Fruit fly (Drosophila melanogaster) whole organism, embryonic: ENCODE results near the gene CG43999.
A peak's percentile ranks its signal among the peaks of the same experiment; 100 is the strongest.

Experiments
- Asciz ChIP-seq: fragments of 200-800 bp; sonication (Bioruptor generic); optimal IDR thresholded peaks from 2 replicates; lab custom pipeline; 2017; ENCODE audit warnings: missing biosample characterization, mild to moderate bottlenecking, missing genetic modification characterization, missing genetic modification reagents
- CG10209 ChIP-seq: fragments of 200-800 bp; sonication (Bioruptor generic); optimal IDR thresholded peaks from 3 replicates; lab custom pipeline; 2017; ENCODE audit warnings: missing biosample characterization, mild to moderate bottlenecking, missing genetic modification characterization, missing genetic modification reagents
- CG1024 ChIP-seq: fragments of 200-800 bp; sonication (Bioruptor generic); IDR thresholded peaks from 2 replicates; pipeline ENCODE4 v1.3.6; 2022; ENCODE audit warnings: missing biosample characterization, missing genetic modification characterization
- CG10274 ChIP-seq: fragments of 200-800 bp; sonication (Bioruptor generic); optimal IDR thresholded peaks from 3 replicates; lab custom pipeline; 2017; ENCODE audit warnings: missing biosample characterization, mild to moderate bottlenecking, missing genetic modification characterization
- CG10366 ChIP-seq: fragments of 200-800 bp; sonication (Bioruptor generic); IDR thresholded peaks from 2 replicates; pipeline ENCODE4 v1.3.6; 2022; ENCODE audit warnings: missing biosample characterization, missing genetic modification characterization
- CG1792 ChIP-seq: fragments of 200-800 bp; sonication (Bioruptor generic); optimal IDR thresholded peaks from 2 replicates; lab custom pipeline; 2016; ENCODE audit warnings: missing biosample characterization, missing genetic modification characterization
- CG2712 ChIP-seq: fragments of 200-800 bp; optimal IDR thresholded peaks from 3 replicates; lab custom pipeline; 2019; ENCODE audit warnings: missing biosample characterization, mild to moderate bottlenecking, missing genetic modification characterization, moderate library complexity
- CG30020 ChIP-seq: fragments of 200-800 bp; optimal IDR thresholded peaks from 2 replicates; lab custom pipeline; 2019; ENCODE audit warnings: missing biosample characterization, mild to moderate bottlenecking, missing genetic modification characterization, moderate library complexity
- CG33557 ChIP-seq: fragments of 200-800 bp; sonication (Bioruptor generic); optimal IDR thresholded peaks from 2 replicates; lab custom pipeline; 2019; ENCODE audit warnings: missing biosample characterization, mild to moderate bottlenecking, missing genetic modification characterization, moderate library complexity
- CG3407 ChIP-seq: fragments of 200-800 bp; sonication (Bioruptor generic); optimal IDR thresholded peaks from 2 replicates; lab custom pipeline; 2018; ENCODE audit warnings: missing biosample characterization, mild to moderate bottlenecking, missing genetic modification characterization
- CG34422 ChIP-seq: fragments of 200-800 bp; sonication (Bioruptor generic); IDR thresholded peaks from 3 replicates; pipeline ENCODE4 v1.3.6; 2022; ENCODE audit warnings: missing biosample characterization, missing genetic modification characterization
- CG3847 ChIP-seq: fragments of 200-800 bp; sonication (Bioruptor generic); IDR thresholded peaks from 2 replicates; pipeline ENCODE4 v1.3.6; 2022; ENCODE audit warnings: missing biosample characterization, missing genetic modification characterization
- CG5180 ChIP-seq: fragments of 200-800 bp; sonication (Bioruptor generic); optimal IDR thresholded peaks from 3 replicates; lab custom pipeline; 2017; ENCODE audit warnings: missing biosample characterization, missing genetic modification characterization, mild to moderate bottlenecking, moderate library complexity, missing genetic modification reagents
- CG6791 ChIP-seq: fragments of 200-800 bp; sonication (Bioruptor generic); IDR thresholded peaks from 3 replicates; pipeline ENCODE4 v1.3.6; 2022; ENCODE audit warnings: missing biosample characterization, missing genetic modification characterization; ENCODE audit not compliant: partially characterized antibody
- CG6854 ChIP-seq: fragments of 200-800 bp; sonication (Bioruptor generic); optimal IDR thresholded peaks from 3 replicates; lab custom pipeline; 2017; ENCODE audit warnings: missing biosample characterization, mild to moderate bottlenecking, missing genetic modification characterization
- CG7928 ChIP-seq: fragments of 200-800 bp; sonication (Bioruptor generic); optimal IDR thresholded peaks from 2 replicates; lab custom pipeline; 2017; ENCODE audit warnings: missing biosample characterization, mild to moderate bottlenecking, missing genetic modification characterization
- CG8478 ChIP-seq: fragments of >200 bp; optimal IDR thresholded peaks from 2 replicates; lab custom pipeline; 2018
- CoRest ChIP-seq: fragments of 200-800 bp; sonication (Bioruptor generic); optimal IDR thresholded peaks from 3 replicates; lab custom pipeline; 2018; ENCODE audit warnings: missing biosample characterization, mild to moderate bottlenecking, missing genetic modification characterization, moderate library complexity
- Deaf1 ChIP-seq: fragments of 200-800 bp; optimal IDR thresholded peaks from 3 replicates; lab custom pipeline; 2019; ENCODE audit warnings: missing biosample characterization, mild to moderate bottlenecking, missing genetic modification characterization, moderate library complexity
- Ets65A ChIP-seq: fragments of 200-800 bp; sonication (Bioruptor generic); peaks from one replicate; lab custom pipeline; 2016; ENCODE audit warnings: missing biosample characterization, missing genetic modification characterization
- Fer3 ChIP-seq: fragments of 200-800 bp; sonication (Bioruptor generic); optimal IDR thresholded peaks from 2 replicates; lab custom pipeline; 2018; ENCODE audit warnings: missing biosample characterization, mild to moderate bottlenecking, missing genetic modification characterization, moderate library complexity
- GATAe ChIP-seq: fragments of 200-800 bp; sonication (Bioruptor generic); conservative IDR thresholded peaks from 2 replicates; pipeline ENCODE4 v1.3.6; 2022; ENCODE audit warnings: missing biosample characterization, missing genetic modification characterization
- Hr78 ChIP-seq, 2 experiments: fragments of 200-800 bp in 1 of 2; fragments of >200 bp in 1 of 2; sonication (Bioruptor generic) in 1 of 2; optimal IDR thresholded peaks; 2 replicates each; lab custom pipeline; 2017 to 2019; ENCODE audit warnings: missing biosample characterization in 2 of 2, missing genetic modification characterization in 2 of 2, mild to moderate bottlenecking in 1 of 2, moderate library complexity in 1 of 2
- Lim3 ChIP-seq: fragments of 200-800 bp; sonication (Bioruptor generic); IDR thresholded peaks from 2 replicates; pipeline ENCODE4 v1.3.6; 2022; ENCODE audit warnings: missing biosample characterization, missing genetic modification characterization
- Med ChIP-seq: fragments of 200-800 bp; sonication (Bioruptor generic); peaks from one replicate; lab custom pipeline; 2016; ENCODE audit warnings: missing biosample characterization, missing genetic modification characterization, mild to moderate bottlenecking, inconsistent platforms, moderate library complexity
- Mes4 ChIP-seq: fragments of 200-800 bp; sonication (Bioruptor generic); optimal IDR thresholded peaks from 2 replicates; lab custom pipeline; 2016; ENCODE audit warnings: missing biosample characterization, missing genetic modification characterization
- NK7.1 ChIP-seq: fragments of 200-800 bp; sonication (Bioruptor generic); optimal IDR thresholded peaks from 3 replicates; lab custom pipeline; 2016; ENCODE audit warnings: missing biosample characterization, missing genetic modification characterization
- PHDP ChIP-seq: fragments of 200-800 bp; sonication (Bioruptor generic); optimal IDR thresholded peaks from 3 replicates; lab custom pipeline; 2018; ENCODE audit warnings: missing biosample characterization, mild to moderate bottlenecking, missing genetic modification characterization, moderate library complexity
- Poxn ChIP-seq: fragments of 200-800 bp; sonication (Bioruptor generic); IDR thresholded peaks from 2 replicates; pipeline ENCODE4 v1.3.6; 2022; ENCODE audit warnings: missing biosample characterization, missing genetic modification characterization
- crol ChIP-seq: fragments of 200-800 bp; sonication (Bioruptor generic); IDR thresholded peaks from 2 replicates; pipeline ENCODE4 v1.3.6; 2022; ENCODE audit warnings: missing biosample characterization, missing genetic modification characterization
- cwo ChIP-seq: fragments of 200-800 bp; sonication (Bioruptor generic); optimal IDR thresholded peaks from 3 replicates; lab custom pipeline; 2017; ENCODE audit warnings: missing biosample characterization, missing genetic modification characterization, mild to moderate bottlenecking, moderate library complexity, missing genetic modification reagents
- dmrt11E ChIP-seq: fragments of 200-800 bp; sonication (Bioruptor generic); optimal IDR thresholded peaks from 3 replicates; lab custom pipeline; 2018; ENCODE audit warnings: missing biosample characterization, mild to moderate bottlenecking, missing genetic modification characterization, moderate library complexity
- esg ChIP-seq: fragments of 200-800 bp; sonication (Bioruptor generic); conservative IDR thresholded peaks from 2 replicates; pipeline ENCODE4 v1.3.6; 2022; ENCODE audit warnings: missing biosample characterization, missing genetic modification characterization
- gcm2 ChIP-seq: fragments of 200-800 bp; sonication (Bioruptor generic); optimal IDR thresholded peaks from 2 replicates; lab custom pipeline; 2016; ENCODE audit warnings: missing biosample characterization, missing genetic modification characterization
- ham ChIP-seq: fragments of 200-800 bp; sonication (Bioruptor generic); IDR thresholded peaks from 2 replicates; pipeline ENCODE4 v1.3.6; 2022; ENCODE audit warnings: missing biosample characterization, missing genetic modification characterization
- insv ChIP-seq, 2 experiments: fragments of 200-800 bp; sonication (Bioruptor generic); optimal IDR thresholded peaks; 3 replicates each; lab custom pipeline; 2016 to 2018; ENCODE audit warnings: missing biosample characterization in 2 of 2, missing genetic modification characterization in 2 of 2
- lab ChIP-seq: fragments of 200-800 bp; sonication (Bioruptor generic); optimal IDR thresholded peaks from 3 replicates; lab custom pipeline; 2017; ENCODE audit warnings: missing biosample characterization, missing genetic modification characterization, mild to moderate bottlenecking, moderate library complexity, missing genetic modification reagents
- lmd ChIP-seq: fragments of 200-800 bp; sonication (Bioruptor generic); IDR thresholded peaks from 2 replicates; pipeline ENCODE4 v1.3.6; 2022; ENCODE audit warnings: missing biosample characterization, missing genetic modification characterization
- lov ChIP-seq, 2 experiments: fragments of 200-800 bp in 1 of 2; fragments of >200 bp in 1 of 2; sonication (Bioruptor generic) in 1 of 2; IDR thresholded peaks in 1 of 2; optimal IDR thresholded peaks in 1 of 2; 2 replicates in 1 of 2; 3 replicates in 1 of 2; pipeline versions ENCODE4 v1.3.6 to Lab custom; 2017 to 2022; ENCODE audit warnings: missing biosample characterization in 1 of 2, missing genetic modification characterization in 1 of 2
- nau ChIP-seq: fragments of 200-800 bp; sonication (Bioruptor generic); optimal IDR thresholded peaks from 3 replicates; lab custom pipeline; 2017; ENCODE audit warnings: missing biosample characterization, mild to moderate bottlenecking, missing genetic modification characterization, missing genetic modification reagents
- phol ChIP-seq: fragments of 200-800 bp; sonication (Bioruptor generic); optimal IDR thresholded peaks from 3 replicates; lab custom pipeline; 2018; ENCODE audit warnings: missing biosample characterization, mild to moderate bottlenecking, missing genetic modification characterization, moderate library complexity
- run ChIP-seq: fragments of 200-800 bp; sonication (Bioruptor generic); optimal IDR thresholded peaks from 3 replicates; lab custom pipeline; 2018; ENCODE audit warnings: missing biosample characterization, mild to moderate bottlenecking, missing genetic modification characterization
- sd ChIP-seq: fragments of 200-800 bp; sonication (Bioruptor generic); optimal IDR thresholded peaks from 3 replicates; lab custom pipeline; 2018; ENCODE audit warnings: missing biosample characterization, mild to moderate bottlenecking, missing genetic modification characterization, moderate library complexity
- sqz ChIP-seq: fragments of 200-800 bp; sonication (Bioruptor generic); optimal IDR thresholded peaks from 3 replicates; lab custom pipeline; 2018; ENCODE audit warnings: missing biosample characterization, mild to moderate bottlenecking, missing genetic modification characterization
- tap ChIP-seq: fragments of 200-800 bp; optimal IDR thresholded peaks from 3 replicates; lab custom pipeline; 2019; ENCODE audit warnings: missing biosample characterization, mild to moderate bottlenecking, missing genetic modification characterization, moderate library complexity
- tll ChIP-seq, 2 experiments: fragments of 200-800 bp in 1 of 2; fragments of >200 bp in 1 of 2; sonication (Bioruptor generic) in 1 of 2; optimal IDR thresholded peaks; 2 replicates each; lab custom pipeline; 2017 to 2019; ENCODE audit warnings: missing biosample characterization in 2 of 2, missing genetic modification characterization in 2 of 2, mild to moderate bottlenecking in 1 of 2, moderate library complexity in 1 of 2

The CG43999 gene

DNA sequence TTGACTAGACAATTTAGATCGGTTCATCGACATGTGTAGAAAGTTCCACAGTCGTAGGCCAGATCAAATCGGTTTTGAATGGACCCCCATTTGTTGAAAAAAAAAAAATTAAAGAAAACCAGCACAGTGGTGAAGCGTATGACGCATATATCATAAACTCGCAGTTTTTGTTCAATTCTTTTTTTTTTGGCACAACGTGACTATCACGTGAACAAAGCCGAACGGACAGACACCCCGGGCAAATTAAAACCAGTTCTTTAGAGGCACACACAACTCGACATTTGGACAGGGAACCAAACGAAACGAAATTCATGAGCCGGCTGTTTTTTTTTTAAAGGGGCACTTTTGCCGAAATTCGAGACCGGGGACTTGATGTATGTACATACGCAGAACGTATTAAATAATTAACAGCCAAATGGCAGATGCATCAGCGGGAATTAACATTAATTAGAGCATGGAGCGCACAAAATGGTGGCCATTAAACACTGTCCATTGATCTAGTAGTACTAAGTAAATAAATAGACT is 12.1 kb upstream of the CG43999 start (continued):
- TF ChIP-seq CG6791 (GFP tag; lab: Robert Waterston, UW) (no peak), Ets65A (GFP tag; lab: Kevin White, UChicago) (peak; percentile 45), CG10209 (GFP tag; lab: Kevin White, UChicago) (no peak), CG3407 (no peak), dmrt11E (tag; lab: Kevin White, UChicago) (no peak), Med (GFP tag; lab: Kevin White, UChicago) (peak; percentile 51), CG33557 (GFP tag; lab: Kevin White, UChicago) (no peak), lmd (no peak), NK7.1 (no peak), cwo (GFP tag; lab: Kevin White, UChicago) (peak; percentile 95), CG2712 (tag; lab: Kevin White, UChicago) (no peak), GATAe (GFP tag; lab: Robert Waterston, UW) (no peak), Asciz (no peak), lab (GFP tag; lab: Kevin White, UChicago) (no peak), phol (tag; lab: Kevin White, UChicago) (no peak), PHDP (tag; lab: Kevin White, UChicago) (no peak), CG1792 (no peak), run (tag; lab: Kevin White, UChicago) (no peak), sqz (GFP tag; lab: Kevin White, UChicago) (peak; percentile 46), CG7928 (GFP tag; lab: Kevin White, UChicago) (no peak)

- TF ChIP-seq Lim3 (GFP tag; lab: Robert Waterston, UW) (no peak), CG10274 (peak; percentile 63), CG3847 (peak; percentile 19; the same call in 1 of the 2 replicates), lov (optimal IDR thresholded peaks at IDR 0.05; lab: Kevin White, UChicago) (no peak), lov (GFP tag; IDR thresholded peaks at IDR 0.05; lab: Robert Waterston, UW) (peak; percentile 93), CG5180 (GFP tag; lab: Kevin White, UChicago) (peak; percentile 86), CG6854 (GFP tag; lab: Kevin White, UChicago) (peak; percentile 76), CG10366 (GFP tag; lab: Robert Waterston, UW) (peak; percentile 62), Hr78 (GFP tag; optimal IDR thresholded peaks at IDR 0.05; lab: Kevin White, UChicago) (peak in 1 of 2 experiments; percentile 59), tap (tag; lab: Kevin White, UChicago) (peak; percentile 82), CG34422 (GFP tag; lab: Robert Waterston, UW) (no peak), insv (GFP tag; optimal IDR thresholded peaks at IDR 0.05; lab: Kevin White, UChicago) (peak in 1 of 2 experiments; percentile 75), Fer3 (tag; lab: Kevin White, UChicago) (peak; percentile 75), esg (GFP tag; lab: Robert Waterston, UW) (no peak), CoRest (tag; lab: Kevin White, UChicago) (peak; percentile 74), crol (GFP tag; lab: Robert Waterston, UW) (no peak), sd (tag; lab: Kevin White, UChicago) (peak; percentile 60), Deaf1 (no peak), ham (GFP tag; lab: Robert Waterston, UW) (no peak), nau (GFP tag; lab: Kevin White, UChicago) (peak; percentile 90), CG1024 (GFP tag; lab: Robert Waterston, UW) (peak; percentile 83; the same call in 1 of the 2 replicates), CG8478 (lab: Kevin White, UChicago) (no peak), tll (GFP tag; optimal IDR thresholded peaks at IDR 0.05; lab: Kevin White, UChicago) (peak in 1 of 2 experiments; percentile 22), run (tag; lab: Kevin White, UChicago) (peak; percentile 71), CG30020 (peak; percentile 10), Mes4 (GFP tag; lab: Kevin White, UChicago) (peak; percentile 66), Poxn (GFP tag; lab: Robert Waterston, UW) (no peak), lab (GFP tag; lab: Kevin White, UChicago) (peak; percentile 93), gcm2 (GFP tag; lab: Kevin White, UChicago) (peak; percentile 28)
These were observed 11.4 kb upstream of the CG43999 start for dm6 chr3R:23939921-23940839.
